Worm (Caenorhabditis elegans) whole organism, late embryonic: ENCODE results near the gene rpap-3.

ENCODE experiments used
- C38D4.7 ChIP-seq: fragments of 200-800 bp; sonication (Bioruptor generic); optimal IDR thresholded peaks from 2 replicates; lab custom pipeline; 2018; ENCODE audit warnings: mild to moderate bottlenecking, missing genetic modification characterization, moderate library complexity, missing compliant biosample characterization
- F13H6.1 ChIP-seq: sonication (generic microtip); optimal IDR thresholded peaks from 2 replicates; lab custom pipeline; 2016; ENCODE audit warnings: missing genetic modification characterization, missing compliant biosample characterization
- ama-1 ChIP-seq: fragments of 150-350 bp; optimal IDR thresholded peaks from 2 replicates; lab custom pipeline; 2014
- ceh-22 ChIP-seq: sonication (generic microtip); optimal IDR thresholded peaks from 2 replicates; lab custom pipeline; 2017; ENCODE audit warnings: missing biosample characterization, missing genetic modification characterization
- fkh-10 ChIP-seq: fragments of 150-350 bp; optimal IDR thresholded peaks from 2 replicates; lab custom pipeline; 2014; ENCODE audit warnings: missing biosample characterization, missing genetic modification reagents, missing genetic modification characterization
- gmeb-2 ChIP-seq: sonication (generic microtip); optimal IDR thresholded peaks from 2 replicates; lab custom pipeline; 2016; ENCODE audit warnings: missing genetic modification characterization, inconsistent platforms, missing compliant biosample characterization
- hlh-13 ChIP-seq: fragments of 200-800 bp; sonication (Bioruptor generic); optimal IDR thresholded peaks from 2 replicates; lab custom pipeline; 2018; ENCODE audit warnings: mild to moderate bottlenecking, missing genetic modification characterization, missing compliant biosample characterization
- npax-4 ChIP-seq: sonication (generic microtip); optimal IDR thresholded peaks from 2 replicates; lab custom pipeline; 2016; ENCODE audit warnings: missing genetic modification characterization, missing compliant biosample characterization
- pha-4 ChIP-seq: fragments of 150-350 bp; optimal IDR thresholded peaks from 2 replicates; lab custom pipeline; 2018; ENCODE audit warnings: missing biosample characterization, missing genetic modification reagents, missing genetic modification characterization
- pqm-1 ChIP-seq: sonication (generic microtip); optimal IDR thresholded peaks from 2 replicates; lab custom pipeline; 2016; ENCODE audit warnings: missing genetic modification characterization, missing compliant biosample characterization
- syd-9 ChIP-seq: sonication (generic microtip); optimal IDR thresholded peaks from 2 replicates; lab custom pipeline; 2016; ENCODE audit warnings: mild to moderate bottlenecking, missing genetic modification characterization, moderate library complexity, missing compliant biosample characterization
- tbx-2 ChIP-seq: sonication (generic microtip); optimal IDR thresholded peaks from 2 replicates; lab custom pipeline; 2016; ENCODE audit warnings: missing genetic modification characterization, missing compliant biosample characterization
- unc-86 ChIP-seq: sonication (generic microtip); optimal IDR thresholded peaks from 2 replicates; lab custom pipeline; 2016; ENCODE audit warnings: missing genetic modification characterization, missing compliant biosample characterization

DNA sequence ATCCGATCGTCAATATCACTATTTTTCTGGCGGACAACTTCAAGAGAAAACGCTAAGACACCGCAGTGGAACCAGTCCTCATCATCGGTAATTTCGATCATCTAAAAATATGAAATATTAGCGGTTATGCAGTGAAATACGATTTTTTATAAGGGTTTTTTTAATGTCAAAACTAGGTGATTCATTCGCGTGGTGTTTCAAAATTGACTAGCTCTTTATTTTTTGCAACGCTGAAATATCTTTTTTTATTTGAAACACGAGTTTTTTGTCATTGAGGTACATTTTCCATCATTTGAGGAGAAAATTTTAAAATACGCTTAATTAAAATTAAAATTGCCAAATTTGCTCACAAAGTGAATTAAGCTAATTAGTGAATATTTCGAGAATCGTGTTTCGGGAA is 19.2 kb downstream of the rpap-3 start, which contains the start of gene dsb-3:
- TF ChIP-seq ama-1 (no peak), tbx-2 (tag; lab: Kevin White, UChicago) (no peak), hlh-13 (GFP tag; lab: Kevin White, UChicago) (no peak), unc-86 (tag; lab: Kevin White, UChicago) (no peak), pqm-1 (tag; lab: Kevin White, UChicago) (no peak), F13H6.1 (no peak), syd-9 (tag; lab: Kevin White, UChicago) (no peak), C38D4.7 (GFP tag; lab: Kevin White, UChicago) (no peak), npax-4 (tag; lab: Kevin White, UChicago) (no peak), gmeb-2 (tag; lab: Kevin White, UChicago) (no peak), pha-4 (no peak), ceh-22 (no peak), fkh-10 (GFP tag; lab: Kevin White, UChicago) (no peak)
